Fruit fly (Drosophila melanogaster): Measurements from ENCODE around the gene mtDNA-helicase.
A peak's percentile ranks its signal among the peaks of the same experiment; 100 is the strongest.

The mtDNA-helicase gene

DNA sequence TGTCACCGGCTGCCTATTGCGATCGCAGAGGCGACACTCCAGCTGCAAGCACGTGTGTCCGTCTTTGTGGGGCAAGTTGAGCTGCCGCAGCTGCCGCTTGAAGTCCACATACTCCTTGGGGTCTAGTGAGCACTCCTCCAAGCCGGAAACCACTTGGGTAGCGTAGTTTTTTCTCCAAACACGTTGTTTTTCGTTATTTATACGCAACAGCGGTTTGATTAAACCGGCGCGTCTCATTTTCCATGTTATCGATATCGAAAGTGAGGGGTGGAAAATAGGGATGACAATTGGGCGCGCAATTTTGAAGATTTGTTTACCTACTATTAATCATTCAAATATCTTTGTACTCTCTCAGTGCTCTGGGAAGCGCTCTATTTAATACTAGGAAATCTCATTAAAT, at the start of gene mtDNA-helicase (continued):
- peak; percentile 52 for TF ChIP-seq MESR4 (GFP tag; optimal IDR thresholded peaks at IDR 0.05)
- TF ChIP-seq CG9437 (GFP tag; optimal IDR thresholded peaks at IDR 0.05) = peak; percentile 23
- peak; percentile 51 for TF ChIP-seq tna (GFP tag; IDR thresholded peaks at IDR 0.05; ENCODE audit: partially characterized antibody)
- peak; percentile 38; the same call in 1 of the 3 replicates for TF ChIP-seq CG16813 (GFP tag; IDR thresholded peaks at IDR 0.05; ENCODE audit: partially characterized antibody)
- TF ChIP-seq CG17328 (GFP tag; IDR thresholded peaks at IDR 0.05) = no peak
- TF ChIP-seq CG11560 (tag; IDR thresholded peaks at IDR 0.05) = no peak
- TF ChIP-seq Hmx (GFP tag; optimal IDR thresholded peaks at IDR 0.05) = no peak

dm6 chr2L:9938631-9939256, 45.5 kb upstream of the mtDNA-helicase start, which contains the start of the genes Datp and CG4619:
Datp (minus strand) TSS chr2L:9938790.
CG4619 (plus strand) TSS chr2L:9938863.
- TF ChIP-seq Asciz (GFP tag; optimal IDR thresholded peaks at IDR 0.05) (no peak), E2f2 (GFP tag; IDR thresholded peaks at IDR 0.05) (peak; percentile 32; the same call in 1 of the 2 replicates), Dll (GFP tag; IDR thresholded peaks at IDR 0.05; ENCODE audit: partially characterized antibody) (no peak), bcd (GFP tag; optimal IDR thresholded peaks at IDR 0.05) (peak; percentile 30), CG6272 (GFP tag; IDR thresholded peaks at IDR 0.05) (no peak), shn (GFP tag; optimal IDR thresholded peaks at IDR 0.05) (peak; percentile 76), tx (GFP tag; optimal IDR thresholded peaks at IDR 0.05) (peak; percentile 26), H15 (GFP tag; IDR thresholded peaks at IDR 0.05) (peak; percentile 65; the same call in 2 of the 3 replicates), CG10462 (GFP tag; optimal IDR thresholded peaks at IDR 0.05) (no peak), CG15696 (tag; optimal IDR thresholded peaks at IDR 0.05) (no peak), B-H1 (GFP tag; IDR thresholded peaks at IDR 0.05) (no peak), lbe (GFP tag; optimal IDR thresholded peaks at IDR 0.05) (peak; percentile 21), HLH3B (GFP tag; IDR thresholded peaks at IDR 0.05) (0 out of 2 replicates have a peak, but pooled peaks have one; percentile 25), crc (GFP tag; optimal IDR thresholded peaks at IDR 0.05) (no peak), CG11695 (GFP tag; IDR thresholded peaks at IDR 0.05) (no peak), yki (optimal IDR thresholded peaks at IDR 0.05) (no peak), pita (GFP tag; optimal IDR thresholded peaks at IDR 0.05) (no peak), ase (GFP tag; IDR thresholded peaks at IDR 0.05) (no peak), fd102C (GFP tag; optimal IDR thresholded peaks at IDR 0.05) (no peak), CG15601 (tag; optimal IDR thresholded peaks at IDR 0.05) (no peak), p53 (GFP tag; optimal IDR thresholded peaks at IDR 0.05) (no peak), CG3407 (GFP tag; optimal IDR thresholded peaks at IDR 0.05) (no peak), CHES-1-like (GFP tag; optimal IDR thresholded peaks at IDR 0.05) (peak; percentile 29), Hand (GFP tag; optimal IDR thresholded peaks at IDR 0.05) (no peak), fu2 (GFP tag; optimal IDR thresholded peaks at IDR 0.05) (peak; percentile 69), wek (GFP tag; optimal IDR thresholded peaks at IDR 0.05) (no peak), tgo (GFP tag; IDR thresholded peaks at IDR 0.05) (no peak), Mes4 (GFP tag; optimal IDR thresholded peaks at IDR 0.05) (no peak), BEAF-32 (GFP tag; optimal IDR thresholded peaks at IDR 0.05) (peak; percentile 23), CG13296 (GFP tag; optimal IDR thresholded peaks at IDR 0.05) (no peak), cwo (GFP tag; optimal IDR thresholded peaks at IDR 0.05) (no peak), cad (GFP tag; optimal IDR thresholded peaks at IDR 0.05) (no peak), CG18262 (tag; optimal IDR thresholded peaks at IDR 0.05) (no peak), CG34422 (GFP tag; IDR thresholded peaks at IDR 0.05) (peak; percentile 85; the same call in 2 of the 3 replicates), h (optimal IDR thresholded peaks at IDR 0.05) (no peak), lola (GFP tag; optimal IDR thresholded peaks at IDR 0.05) (no peak), CG13424 (tag; optimal IDR thresholded peaks at IDR 0.05) (peak; percentile 3), HLH4C (GFP tag; IDR thresholded peaks at IDR 0.05; ENCODE audit: partially characterized antibody) (no peak), lab (GFP tag; optimal IDR thresholded peaks at IDR 0.05) (peak; percentile 64), Camta (GFP tag; optimal IDR thresholded peaks at IDR 0.05) (no peak), CG17568 (GFP tag; optimal IDR thresholded peaks at IDR 0.05) (no peak), Deaf1 (tag; optimal IDR thresholded peaks at IDR 0.05) (no peak)

Data from whole organism, embryonic.